Worm (Caenorhabditis elegans): ENCODE results near the gene ppfr-4.

DNA sequence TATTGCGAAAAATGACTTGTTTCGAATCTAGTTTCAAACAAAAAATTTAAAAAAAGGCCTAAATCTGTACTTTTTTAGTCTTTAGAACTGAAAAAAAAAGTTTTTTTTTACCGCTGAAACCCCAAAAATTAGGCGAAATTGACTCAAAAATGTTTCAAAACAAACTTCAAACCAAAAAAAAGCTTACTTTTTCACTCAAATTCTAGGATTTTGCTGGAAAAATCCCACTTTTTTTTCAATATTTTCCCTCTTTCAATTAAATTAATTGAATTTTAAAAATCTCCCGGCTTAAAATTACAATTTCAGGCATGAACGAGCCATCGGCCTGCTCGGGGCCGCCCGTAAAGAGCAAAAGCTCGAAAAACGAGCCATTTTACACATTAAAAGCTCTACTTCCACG is 22.0 kb upstream of the ppfr-4 start, which contains the start of gene mdt-19:
- TF ChIP-seq mel-28 (tag; optimal IDR thresholded peaks at IDR 0.05; ENCODE audit: borderline replicate concordance) (no peak), Y56A3A.18 (GFP tag; IDR thresholded peaks at IDR 0.05) (no peak), unc-62 (GFP tag; optimal IDR thresholded peaks at IDR 0.05) (no peak), ccch-3 (GFP tag; optimal IDR thresholded peaks at IDR 0.05) (no peak), dox-1 (GFP tag; IDR thresholded peaks at IDR 0.05) (no peak), lin-54 (GFP tag; optimal IDR thresholded peaks at IDR 0.05) (no peak), ztf-3 (GFP tag; optimal IDR thresholded peaks at IDR 0.05) (no peak), B0019.2 (GFP tag; conservative IDR thresholded peaks at IDR 0.05) (no peak), lsy-27 (tag; optimal IDR thresholded peaks at IDR 0.05; ENCODE audit: borderline replicate concordance, insufficient read depth) (no peak), B0261.1 (tag; optimal IDR thresholded peaks at IDR 0.05) (no peak), unc-130 (GFP tag; optimal IDR thresholded peaks at IDR 0.05) (no peak)
